Fruit fly (Drosophila melanogaster): ENCODE data around the gene CG4972.

dm6 chr2L:10356508-10356907 lies 41.9 kb downstream of the CG4972 start, which contains the start of the genes CtsL4 and ClpP:
- no peak for TF ChIP-seq CG8478 (optimal IDR thresholded peaks at IDR 0.05)
- no peak for TF ChIP-seq CTCF (optimal IDR thresholded peaks at IDR 0.05)

All from S2 (cell line).